Worm (Caenorhabditis elegans): ENCODE data around the gene C16C10.9.

The C16C10.9 gene

ce11 chrIII:4170903-4171377 is 13.7 kb upstream of the C16C10.9 start, which contains the start of the genes rnf-121 and C16C10.4 (continued):
- TF ChIP-seq pros-1 (tag; optimal IDR thresholded peaks at IDR 0.05) (peak; percentile 11), tbx-2 (tag; optimal IDR thresholded peaks at IDR 0.05) (peak; percentile 90), unc-55 (GFP tag; optimal IDR thresholded peaks at IDR 0.05) (no peak), hlh-13 (GFP tag; optimal IDR thresholded peaks at IDR 0.05) (peak; percentile 71), K02D7.2 (tag; optimal IDR thresholded peaks at IDR 0.05) (peak; percentile 93), fkh-6 (tag; optimal IDR thresholded peaks at IDR 0.05) (peak; percentile 89), hlh-15 (tag; optimal IDR thresholded peaks at IDR 0.05) (peak; percentile 94), ets-4 (tag; optimal IDR thresholded peaks at IDR 0.05) (peak; percentile 69), elt-2 (tag; optimal IDR thresholded peaks at IDR 0.05) (peak; percentile 97), dmd-4 (tag; optimal IDR thresholded peaks at IDR 0.05; ENCODE audit: borderline replicate concordance) (peak; percentile 77), ceh-31 (tag; optimal IDR thresholded peaks at IDR 0.05) (peak; percentile 90), T23F11.4 (GFP tag; optimal IDR thresholded peaks at IDR 0.05) (peak; percentile 83), tbx-7 (tag; optimal IDR thresholded peaks at IDR 0.05) (peak; percentile 59), odd-2 (tag; optimal IDR thresholded peaks at IDR 0.05) (peak; percentile 87), syd-9 (tag; optimal IDR thresholded peaks at IDR 0.05) (peak; percentile 92), nfya-1 (tag; optimal IDR thresholded peaks at IDR 0.05) (peak; percentile 92), zip-5 (tag; optimal IDR thresholded peaks at IDR 0.05) (peak; percentile 85)

ce11 chrIII:4168665-4169064 is 11.5 kb upstream of the C16C10.9 start, which contains the start of gene ccdc-55:
Gene ccdc-55, minus strand, starts transcription at chrIII:4168765.
- TF ChIP-seq pag-3 (tag; optimal IDR thresholded peaks at IDR 0.05; ENCODE audit: borderline replicate concordance), result no peak
- TF ChIP-seq ztf-16 (tag; optimal IDR thresholded peaks at IDR 0.05), result no peak
- no peak for TF ChIP-seq ets-4 (tag; optimal IDR thresholded peaks at IDR 0.05)
- TF ChIP-seq dve-1 (tag; optimal IDR thresholded peaks at IDR 0.05), result no peak
- no peak for TF ChIP-seq K02D7.2 (tag; optimal IDR thresholded peaks at IDR 0.05)
- no peak for TF ChIP-seq dmd-4 (tag; optimal IDR thresholded peaks at IDR 0.05; ENCODE audit: borderline replicate concordance)
- TF ChIP-seq ceh-48 (tag; optimal IDR thresholded peaks at IDR 0.05), result no peak
- no peak for TF ChIP-seq pat-9 (tag; optimal IDR thresholded peaks at IDR 0.05)

- TF ChIP-seq K02D7.2 (tag; optimal IDR thresholded peaks at IDR 0.05) (no peak), pha-2 (tag; optimal IDR thresholded peaks at IDR 0.05) (no peak), ceh-18 (tag; optimal IDR thresholded peaks at IDR 0.05) (no peak), ceh-31 (tag; optimal IDR thresholded peaks at IDR 0.05) (no peak), sdc-2 (tag; optimal IDR thresholded peaks at IDR 0.05) (no peak), odd-2 (tag; optimal IDR thresholded peaks at IDR 0.05) (no peak), ztf-16 (tag; optimal IDR thresholded peaks at IDR 0.05) (no peak), unc-86 (tag; optimal IDR thresholded peaks at IDR 0.05) (no peak), F13H6.1 (tag; optimal IDR thresholded peaks at IDR 0.05) (no peak), nfya-1 (tag; optimal IDR thresholded peaks at IDR 0.05) (no peak), syd-9 (tag; optimal IDR thresholded peaks at IDR 0.05) (no peak), hlh-8 (tag; optimal IDR thresholded peaks at IDR 0.05) (no peak), ceh-14 (tag; optimal IDR thresholded peaks at IDR 0.05) (no peak)
Observed at ce11 chrIII:4166745-4167144, 9.5 kb upstream of the C16C10.9 start, which contains the start of gene rnf-5. Gene rnf-5, minus strand, starts transcription at chrIII:4166845.

- no peak for TF ChIP-seq sdc-2 (tag; optimal IDR thresholded peaks at IDR 0.05)
- no peak for TF ChIP-seq fkh-6 (tag; optimal IDR thresholded peaks at IDR 0.05)
- TF ChIP-seq pha-2 (tag; optimal IDR thresholded peaks at IDR 0.05), result no peak
Observed at ce11 chrIII:4164071-4164470, 6.9 kb upstream of the C16C10.9 start, which contains the start of gene C16C10.8. Gene C16C10.8, minus strand, starts transcription at chrIII:4164171.

- no peak for TF ChIP-seq odd-2 (tag; optimal IDR thresholded peaks at IDR 0.05)
- no peak for TF ChIP-seq hlh-15 (tag; optimal IDR thresholded peaks at IDR 0.05)
- no peak for TF ChIP-seq ceh-14 (tag; optimal IDR thresholded peaks at IDR 0.05)
- no peak for TF ChIP-seq unc-42 (tag; optimal IDR thresholded peaks at IDR 0.05)
- TF ChIP-seq syd-9 (tag; optimal IDR thresholded peaks at IDR 0.05), result no peak
- no peak for TF ChIP-seq ceh-2 (tag; optimal IDR thresholded peaks at IDR 0.05)
- no peak for TF ChIP-seq elt-4 (tag; optimal IDR thresholded peaks at IDR 0.05)
- no peak for TF ChIP-seq npax-4 (tag; optimal IDR thresholded peaks at IDR 0.05)
- TF ChIP-seq hlh-8 (tag; optimal IDR thresholded peaks at IDR 0.05), result no peak
- TF ChIP-seq ceh-24 (tag; optimal IDR thresholded peaks at IDR 0.05), result no peak
- TF ChIP-seq ceh-18 (tag; optimal IDR thresholded peaks at IDR 0.05), result no peak
- TF ChIP-seq lin-11 (tag; optimal IDR thresholded peaks at IDR 0.05), result no peak
- no peak for TF ChIP-seq dmd-4 (tag; optimal IDR thresholded peaks at IDR 0.05; ENCODE audit: borderline replicate concordance)
- TF ChIP-seq Y22D7AL.16 (tag; optimal IDR thresholded peaks at IDR 0.05), result no peak
- no peak for TF ChIP-seq mec-3 (tag; optimal IDR thresholded peaks at IDR 0.05; ENCODE audit: borderline replicate concordance)
- no peak for TF ChIP-seq rnt-1 (tag; optimal IDR thresholded peaks at IDR 0.05)
- TF ChIP-seq fax-1 (tag; optimal IDR thresholded peaks at IDR 0.05), result no peak
- no peak for TF ChIP-seq unc-3 (GFP tag; conservative IDR thresholded peaks at IDR 0.05)
- TF ChIP-seq unc-3 (tag; optimal IDR thresholded peaks at IDR 0.05), result no peak
- TF ChIP-seq ceh-19 (GFP tag; optimal IDR thresholded peaks at IDR 0.05), result no peak
Observed at ce11 chrIII:4160937-4161336, 3.7 kb upstream of the C16C10.9 start, which contains the start of gene C01G12.16. Gene C01G12.16, plus strand, starts transcription at chrIII:4161237.
